Fruit fly (Drosophila melanogaster) whole organism, prepupa: Measurements from ENCODE around the gene CG14329.

ENCODE experiments used
- CG10669 ChIP-seq: fragments of 200-800 bp; sonication (Bioruptor generic); optimal IDR thresholded peaks from 3 replicates; lab custom pipeline; 2018; ENCODE audit warnings: missing biosample characterization, mild to moderate bottlenecking, missing genetic modification characterization, moderate library complexity
- CG11294 ChIP-seq: fragments of 200-800 bp; sonication (Bioruptor generic); IDR thresholded peaks from 2 replicates; pipeline ENCODE4 v1.3.6; 2022; ENCODE audit warnings: missing biosample characterization, missing genetic modification characterization
- CG31627 ChIP-seq: fragments of 200-800 bp; sonication (Bioruptor generic); optimal IDR thresholded peaks from 3 replicates; lab custom pipeline; 2016; ENCODE audit warnings: missing biosample characterization, missing genetic modification characterization
- CG6792 ChIP-seq: fragments of 200-800 bp; sonication (Bioruptor generic); optimal IDR thresholded peaks from 3 replicates; lab custom pipeline; 2016; ENCODE audit warnings: missing biosample characterization, missing genetic modification characterization
- CG6854 ChIP-seq: fragments of 200-800 bp; sonication (Bioruptor generic); optimal IDR thresholded peaks from 2 replicates; lab custom pipeline; 2017; ENCODE audit warnings: missing biosample characterization, mild to moderate bottlenecking, missing genetic modification characterization
- CG8632 ChIP-seq: fragments of 200-800 bp; sonication (Bioruptor generic); optimal IDR thresholded peaks from 3 replicates; lab custom pipeline; 2016; ENCODE audit warnings: missing biosample characterization, missing genetic modification characterization
- Ets21C ChIP-seq: fragments of 200-800 bp; sonication (Bioruptor generic); optimal IDR thresholded peaks from 3 replicates; lab custom pipeline; 2016; ENCODE audit warnings: missing biosample characterization, missing genetic modification characterization
- Ets96B ChIP-seq: fragments of 200-800 bp; optimal IDR thresholded peaks from 2 replicates; lab custom pipeline; 2019; ENCODE audit warnings: missing biosample characterization, mild to moderate bottlenecking, missing genetic modification characterization, moderate library complexity
- OdsH ChIP-seq: fragments of 200-800 bp; sonication (Bioruptor generic); optimal IDR thresholded peaks from 3 replicates; lab custom pipeline; 2016; ENCODE audit warnings: missing biosample characterization, missing genetic modification characterization
- Sox15 ChIP-seq: fragments of 200-800 bp; sonication (Bioruptor generic); optimal IDR thresholded peaks from 3 replicates; lab custom pipeline; 2016; ENCODE audit warnings: missing biosample characterization, missing genetic modification characterization
- lz ChIP-seq: fragments of 200-800 bp; sonication (Bioruptor generic); optimal IDR thresholded peaks from 3 replicates; lab custom pipeline; 2016; ENCODE audit warnings: missing biosample characterization, missing genetic modification characterization

DNA sequence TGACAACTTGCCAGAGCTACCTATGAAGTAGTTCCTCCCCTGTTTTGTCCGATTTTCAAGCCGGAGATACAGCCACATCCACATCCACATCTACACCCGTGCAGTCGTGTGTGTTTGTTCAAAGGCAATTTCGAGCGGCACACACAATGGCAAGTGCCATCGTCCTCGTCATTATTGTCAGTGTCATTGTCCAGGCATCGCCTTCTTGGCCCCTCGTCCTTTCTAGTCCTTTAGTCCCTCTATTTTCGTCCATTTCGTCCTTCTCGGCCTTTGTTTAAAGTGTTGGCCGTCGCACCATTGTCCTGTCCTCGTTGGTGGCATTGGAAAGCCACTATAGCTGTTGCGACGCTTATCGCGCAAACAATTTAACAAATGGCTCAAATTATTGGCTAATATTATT, 6.2 kb upstream of the CG14329 start:
- TF ChIP-seq Sox15 (GFP tag; lab: Kevin White, UChicago), result no peak
- no peak for TF ChIP-seq CG8632 (GFP tag; lab: Kevin White, UChicago)
- TF ChIP-seq CG31627, result no peak
- no peak for TF ChIP-seq OdsH (GFP tag; lab: Kevin White, UChicago)
- TF ChIP-seq Ets96B (tag; lab: Kevin White, UChicago), result no peak
- no peak for TF ChIP-seq CG6854 (GFP tag; lab: Kevin White, UChicago)
- TF ChIP-seq CG11294, result no peak
- TF ChIP-seq Ets21C (GFP tag; lab: Kevin White, UChicago), result no peak
- TF ChIP-seq CG6792 (GFP tag; lab: Kevin White, UChicago), result no peak
- TF ChIP-seq CG10669 (GFP tag; lab: Kevin White, UChicago), result no peak
- no peak for TF ChIP-seq lz (GFP tag; lab: Kevin White, UChicago)
